Worm (Caenorhabditis elegans): ENCODE measurements around the gene C31H2.14.

Gene C31H2.14

ce11 chrX:5168770-5169169 lies 20.8 kb downstream of the C31H2.14 start:
- TF ChIP-seq Y67H2A.10 (GFP tag; conservative IDR thresholded peaks at IDR 0.05) (no peak), K12H6.12 (tag; optimal IDR thresholded peaks at IDR 0.05) (no peak), B0336.3 (GFP tag; IDR thresholded peaks at IDR 0.05) (no peak), lag-1 (GFP tag; IDR thresholded peaks at IDR 0.05) (no peak), rec-8 (tag; optimal IDR thresholded peaks at IDR 0.05) (no peak), chd-7 (tag; optimal IDR thresholded peaks at IDR 0.05) (no peak), sptf-2 (GFP tag; optimal IDR thresholded peaks at IDR 0.05) (no peak), repo-1 (tag; optimal IDR thresholded peaks at IDR 0.05) (no peak), snpc-4 (GFP tag; optimal IDR thresholded peaks at IDR 0.05) (no peak), snpc-4 (tag; optimal IDR thresholded peaks at IDR 0.05) (no peak), pbrm-1 (GFP tag; IDR thresholded peaks at IDR 0.05) (no peak), athp-1 (tag; optimal IDR thresholded peaks at IDR 0.05) (no peak), ceh-79 (tag; optimal IDR thresholded peaks at IDR 0.05) (no peak), nhr-90 (tag; optimal IDR thresholded peaks at IDR 0.05) (no peak), sdz-38 (tag; optimal IDR thresholded peaks at IDR 0.05) (no peak), ztf-18 (tag; optimal IDR thresholded peaks at IDR 0.05) (no peak), ceh-40 (GFP tag; IDR thresholded peaks at IDR 0.05) (no peak), ztf-6 (GFP tag; IDR thresholded peaks at IDR 0.05) (no peak), C17E4.6 (GFP tag; IDR thresholded peaks at IDR 0.05) (no peak), nhr-27 (tag; optimal IDR thresholded peaks at IDR 0.05) (no peak), ceh-27 (GFP tag; optimal IDR thresholded peaks at IDR 0.05) (no peak)

- TF ChIP-seq madf-10 (tag; optimal IDR thresholded peaks at IDR 0.05) (no peak), lir-1 (GFP tag; conservative IDR thresholded peaks at IDR 0.05) (no peak), nhr-120 (GFP tag; IDR thresholded peaks at IDR 0.05) (no peak), hmg-20 (GFP tag; IDR thresholded peaks at IDR 0.05) (no peak), lin-35 (GFP tag; optimal IDR thresholded peaks at IDR 0.05) (no peak), somi-1 (GFP tag; optimal IDR thresholded peaks at IDR 0.05) (no peak), T26A5.8 (tag; optimal IDR thresholded peaks at IDR 0.05) (no peak), hmg-1.2 (GFP tag; IDR thresholded peaks at IDR 0.05) (no peak), hrde-1 (tag; optimal IDR thresholded peaks at IDR 0.05; ENCODE audit: borderline replicate concordance) (no peak), B0336.3 (GFP tag; IDR thresholded peaks at IDR 0.05) (no peak), gei-17 (GFP tag; optimal IDR thresholded peaks at IDR 0.05) (no peak), F10E7.11 (tag; optimal IDR thresholded peaks at IDR 0.05) (no peak), F23B12.7 (tag; optimal IDR thresholded peaks at IDR 0.05; ENCODE audit: insufficient read depth) (no peak), ceh-100 (GFP tag; IDR thresholded peaks at IDR 0.05) (no peak), him-1 (tag; optimal IDR thresholded peaks at IDR 0.05) (no peak), Y53G8AR.9 (GFP tag; conservative IDR thresholded peaks at IDR 0.05) (no peak), tlf-1 (GFP tag; optimal IDR thresholded peaks at IDR 0.05) (no peak)
These were observed 23.1 kb downstream of the C31H2.14 start, which contains the start of gene T03G11.10 for ce11 chrX:5171085-5171484. TSS of gene T03G11.10 (minus strand) at chrX:5171185.

DNA sequence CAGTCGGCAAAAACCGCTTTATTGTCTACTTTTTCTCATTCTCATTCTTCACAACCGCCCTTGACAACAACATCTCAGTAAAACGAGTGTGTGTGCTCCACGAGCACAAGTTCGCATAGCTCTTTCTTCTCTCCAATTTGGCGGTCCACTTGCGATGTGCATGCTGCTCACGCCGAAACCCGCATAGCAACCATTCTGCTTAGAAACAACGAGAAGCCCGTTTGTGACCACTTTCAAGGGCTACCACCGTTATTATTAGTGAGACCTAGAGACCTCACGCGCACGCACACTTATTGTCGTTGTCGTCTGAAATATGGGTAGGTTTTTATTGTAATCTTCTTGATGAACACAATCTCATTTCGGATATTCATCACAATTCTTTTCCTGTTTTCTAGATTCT lies 26.2 kb downstream of the C31H2.14 start, which contains the start of gene zchc-1A:
zchc-1A (plus strand) TSS at position 114 of the 400 bp plus-strand sequence.
- TF ChIP-seq ceh-58 (GFP tag; IDR thresholded peaks at IDR 0.05) (no peak), dpff-1 (tag; optimal IDR thresholded peaks at IDR 0.05) (no peak), lsy-27 (tag; optimal IDR thresholded peaks at IDR 0.05; ENCODE audit: borderline replicate concordance, insufficient read depth) (no peak), akir-1 (GFP tag; optimal IDR thresholded peaks at IDR 0.05) (no peak), attf-6 (GFP tag; IDR thresholded peaks at IDR 0.05) (no peak), C06A6.2 (GFP tag; conservative IDR thresholded peaks at IDR 0.05) (no peak), K12H6.12 (tag; optimal IDR thresholded peaks at IDR 0.05) (no peak), atf-7 (tag; optimal IDR thresholded peaks at IDR 0.05) (no peak), nfya-2 (GFP tag; IDR thresholded peaks at IDR 0.05) (no peak)

Data from whole organism, young adult.